Fruit fly (Drosophila melanogaster): ENCODE measurements around the gene SmD1.

- TF ChIP-seq Dll (optimal IDR thresholded peaks at IDR 0.05) (peak; percentile 4), CG8478 (optimal IDR thresholded peaks at IDR 0.05) (peak; percentile 27), usp (GFP tag; optimal IDR thresholded peaks at IDR 0.05) (no peak), EcR (GFP tag; optimal IDR thresholded peaks at IDR 0.05) (no peak)
Measured at dm6 chr3L:12690337-12691171, 43.9 kb downstream of the SmD1 start.
